Fruit fly (Drosophila melanogaster) whole organism: ENCODE data around the gene CG33768.
"Not testable (repeated sequence)": the region's sequence is repeated elsewhere in the genome, so short reads cannot be mapped to it uniquely, and the experiment has no call there.

ENCODE experiments used
- CG8478 ChIP-seq: fragments of >200 bp; optimal IDR thresholded peaks from 2 replicates; lab custom pipeline; 2018; ENCODE audit warnings: inconsistent platforms
- Dll ChIP-seq: fragments of >200 bp; optimal IDR thresholded peaks from 2 replicates; lab custom pipeline; 2017
- EcR ChIP-seq, 2 experiments: fragments of >200 bp; optimal IDR thresholded peaks; 2 replicates each; lab custom pipeline; 2017; ENCODE audit warnings: missing biosample characterization in 2 of 2, missing genetic modification characterization in 2 of 2, missing genetic modification reagents in 2 of 2
- pan ChIP-seq: fragments of >200 bp; optimal IDR thresholded peaks from 2 replicates; lab custom pipeline; 2017
- psq ChIP-seq: fragments of >200 bp; optimal IDR thresholded peaks from 2 replicates; lab custom pipeline; 2017
- usp ChIP-seq: fragments of >200 bp; optimal IDR thresholded peaks from 2 replicates; lab custom pipeline; 2017; ENCODE audit warnings: missing biosample characterization, missing genetic modification characterization, mixed read lengths

CG33768 gene

DNA sequence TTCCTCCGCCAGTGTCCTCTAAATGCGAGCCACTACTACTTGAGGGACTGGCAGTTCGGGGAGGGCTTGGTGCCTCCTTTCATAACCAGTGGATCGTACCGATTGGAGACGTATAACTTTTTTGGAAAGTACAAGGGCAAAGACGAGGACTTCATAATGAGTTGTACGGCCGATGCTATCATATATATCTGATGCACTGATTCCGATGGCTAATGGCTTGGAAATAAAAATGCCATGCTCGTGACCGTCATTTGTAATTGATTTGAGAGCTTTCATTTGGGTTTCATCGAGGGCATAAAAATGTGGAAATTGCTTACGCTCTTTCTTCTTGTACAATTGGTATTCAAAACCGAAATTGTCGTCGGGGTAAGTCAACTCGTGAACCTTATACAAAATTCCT lies 2.1 kb downstream of the CG33768 start, which contains the start of gene CG33771:
CG33771 (plus strand) TSS at position 301 of the 400 bp plus-strand sequence.
- no peak for TF ChIP-seq usp (GFP tag; lab: Kevin White, UChicago)
- no peak for TF ChIP-seq Dll (lab: Kevin White, UChicago)

DNA sequence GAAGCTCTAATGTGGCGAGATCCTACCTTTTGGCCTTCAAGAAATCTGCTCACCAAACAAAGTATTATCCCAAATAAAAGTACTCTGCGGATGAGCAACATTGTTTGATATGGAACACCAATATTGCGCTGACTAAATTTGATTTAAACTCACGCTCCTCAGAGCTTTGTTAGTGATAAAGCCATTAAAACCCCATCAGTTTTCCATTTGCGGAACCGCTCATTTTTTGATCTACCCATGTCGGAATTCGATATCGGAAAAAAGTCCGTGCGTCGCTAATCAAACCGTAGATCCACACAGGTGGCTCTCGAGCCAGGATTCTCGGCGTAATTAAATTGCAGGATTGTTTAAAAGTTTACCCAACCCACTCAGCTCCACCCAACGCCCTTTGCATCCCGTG lies 5.5 kb downstream of the CG33768 start, which contains the start of gene CG33772:
CG33772 (minus strand) TSS at position 101 of the 400 bp plus-strand sequence.
- TF ChIP-seq usp (GFP tag; lab: Kevin White, UChicago) = no peak
- no peak for TF ChIP-seq Dll (lab: Kevin White, UChicago)
- TF ChIP-seq psq (lab: Kevin White, UChicago) = no peak
- TF ChIP-seq CG8478 (lab: Kevin White, UChicago) = no peak
- TF ChIP-seq EcR (GFP tag; optimal IDR thresholded peaks at IDR 0.05; lab: Kevin White, UChicago) = no peak
- no peak for TF ChIP-seq pan (lab: Kevin White, UChicago)

DNA sequence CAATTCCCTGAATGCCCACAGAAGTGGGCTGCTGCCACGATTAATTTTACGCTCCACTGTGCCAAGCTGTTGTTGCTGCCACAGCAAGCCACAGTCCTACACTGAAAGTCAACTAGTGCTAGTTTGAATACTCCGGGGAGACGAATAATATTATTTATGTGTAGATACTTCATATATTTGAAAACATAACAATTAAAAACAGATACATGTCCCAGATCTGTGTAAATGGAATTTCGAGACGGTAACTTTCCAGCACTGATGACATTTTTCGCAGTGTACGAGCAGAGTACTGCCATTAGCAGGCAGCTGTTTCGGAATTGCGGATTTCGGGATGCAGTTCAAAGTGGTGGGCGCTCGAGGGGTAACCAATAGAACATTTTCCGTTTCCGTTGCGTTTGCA lies 18.1 kb downstream of the CG33768 start:
- TF ChIP-seq CG8478 (lab: Kevin White, UChicago) = no peak
- TF ChIP-seq usp (GFP tag; lab: Kevin White, UChicago) = no peak
- TF ChIP-seq EcR (GFP tag; optimal IDR thresholded peaks at IDR 0.05; lab: Kevin White, UChicago) = no peak
- no peak for TF ChIP-seq psq (lab: Kevin White, UChicago)
- TF ChIP-seq Dll (lab: Kevin White, UChicago) = no peak
- no peak for TF ChIP-seq pan (lab: Kevin White, UChicago)

DNA sequence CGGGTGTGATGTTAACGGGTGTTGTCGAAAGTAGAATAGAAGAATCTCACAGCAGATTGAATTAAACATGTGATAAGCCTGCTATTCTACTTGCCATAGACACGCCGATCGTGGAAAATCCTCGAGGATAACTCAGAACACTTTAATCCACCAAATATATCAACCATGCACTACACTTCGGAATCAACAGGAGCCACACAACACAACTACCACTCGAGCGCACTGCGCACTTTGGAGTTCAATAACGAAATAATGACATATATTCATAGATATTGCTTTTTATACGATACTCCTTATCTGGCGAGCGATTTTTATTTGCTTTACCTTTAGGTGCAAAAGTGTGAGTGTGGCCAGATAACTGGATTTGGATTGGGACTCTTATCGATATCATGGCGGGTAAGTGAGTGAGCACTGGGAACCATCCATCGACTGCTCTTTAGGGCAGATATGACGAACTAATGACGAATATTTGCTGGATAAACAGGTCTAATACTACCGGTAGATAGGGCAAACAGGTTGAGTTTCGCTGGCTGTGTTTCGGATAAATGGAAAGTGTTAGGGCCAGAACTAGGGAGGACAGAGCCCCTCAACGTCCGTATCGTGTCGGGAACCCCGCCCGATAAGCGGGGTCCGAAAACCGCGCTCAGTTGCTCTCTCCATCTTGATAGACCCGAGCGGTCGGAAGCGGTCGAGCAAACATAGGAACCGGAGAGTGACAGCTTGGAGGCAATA lies 22.5 kb downstream of the CG33768 start, which contains the start of gene Jhbp6:
Jhbp6 (plus strand) TSS at position 682 of the 732 bp plus-strand sequence.
- TF ChIP-seq usp (GFP tag; lab: Kevin White, UChicago) = no peak
- no peak for TF ChIP-seq CG8478 (lab: Kevin White, UChicago)
- TF ChIP-seq EcR (GFP tag; optimal IDR thresholded peaks at IDR 0.05; lab: Kevin White, UChicago) = no peak
- no peak for TF ChIP-seq pan (lab: Kevin White, UChicago)
- TF ChIP-seq psq (lab: Kevin White, UChicago) = no peak
- TF ChIP-seq Dll (lab: Kevin White, UChicago) = no peak

DNA sequence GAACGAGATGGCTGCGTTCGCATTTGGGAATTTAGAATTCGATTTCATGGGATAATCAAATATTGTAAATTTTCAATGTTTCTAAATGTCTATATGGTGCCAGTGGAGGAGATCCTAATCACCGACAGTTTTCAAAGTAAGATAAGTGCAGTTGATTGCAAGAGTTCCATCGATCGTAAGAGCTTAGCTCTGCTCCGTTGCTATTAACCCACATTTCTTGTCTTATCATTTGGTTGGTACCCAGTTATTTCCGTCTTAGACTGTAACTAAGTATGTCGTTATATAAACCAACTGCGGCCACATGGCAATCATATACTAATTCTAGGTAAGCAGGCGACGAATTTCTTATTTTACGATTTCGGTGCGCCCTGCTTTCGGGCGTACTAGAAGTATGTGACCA lies 23.2 kb downstream of the CG33768 start:
- TF ChIP-seq pan (lab: Kevin White, UChicago) (no peak), psq (lab: Kevin White, UChicago) (no peak), CG8478 (lab: Kevin White, UChicago) (no peak), EcR (GFP tag; optimal IDR thresholded peaks at IDR 0.05; lab: Kevin White, UChicago) (no peak), Dll (lab: Kevin White, UChicago) (no peak), usp (GFP tag; lab: Kevin White, UChicago) (no peak)

DNA sequence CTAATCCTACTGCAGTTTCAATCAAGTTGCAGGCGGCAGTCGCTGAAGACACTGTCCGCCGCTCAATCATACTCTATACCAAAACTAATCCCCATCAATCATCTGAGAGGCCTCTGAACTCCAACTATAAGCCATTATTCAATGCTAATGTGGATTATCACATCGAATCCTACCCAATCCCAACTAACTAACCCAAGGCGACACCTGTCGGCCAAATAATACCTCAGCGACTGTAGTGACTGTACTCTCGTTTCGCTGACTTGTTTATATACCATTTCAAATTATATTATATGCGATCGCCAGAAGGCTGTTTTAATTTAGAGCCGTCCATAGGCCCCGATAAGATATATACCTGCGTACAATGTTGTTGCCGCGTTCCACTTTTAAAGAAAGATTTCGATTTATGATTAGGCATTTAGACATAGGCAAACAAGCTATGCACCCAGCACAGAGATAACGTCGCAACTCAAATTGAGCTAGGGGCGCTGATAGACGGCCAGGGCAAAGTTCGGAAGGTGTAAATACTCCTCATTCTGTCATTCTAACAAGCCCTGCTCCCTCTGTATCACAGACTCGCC lies 24.8 kb downstream of the CG33768 start:
- TF ChIP-seq pan (lab: Kevin White, UChicago) = no peak
- no peak for TF ChIP-seq psq (lab: Kevin White, UChicago)
- TF ChIP-seq Dll (lab: Kevin White, UChicago) = no peak
- no peak for TF ChIP-seq EcR (GFP tag; optimal IDR thresholded peaks at IDR 0.05; lab: Kevin White, UChicago)
- no peak for TF ChIP-seq usp (GFP tag; lab: Kevin White, UChicago)
- TF ChIP-seq CG8478 (lab: Kevin White, UChicago) = no peak

DNA sequence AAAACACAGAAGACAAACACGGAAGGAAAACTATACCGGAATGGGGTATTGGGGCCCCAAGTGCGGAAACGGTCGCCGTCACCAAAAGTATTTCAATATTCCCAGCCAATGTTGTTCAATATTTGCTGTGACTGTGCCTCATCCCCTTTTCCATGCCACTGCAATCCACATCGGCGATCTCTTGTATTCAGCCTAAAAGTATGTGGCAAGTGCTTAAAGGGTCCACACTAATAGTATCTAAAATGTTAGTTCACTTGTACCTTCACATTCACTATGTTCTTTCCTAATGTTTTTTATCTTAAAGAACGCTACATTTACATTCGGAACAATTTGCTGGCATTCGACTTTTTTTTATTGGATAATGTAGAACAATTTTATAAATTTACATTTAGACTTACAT lies 34.0 kb downstream of the CG33768 start:
- TF ChIP-seq CG8478 (lab: Kevin White, UChicago) (no peak), psq (lab: Kevin White, UChicago) (no peak), EcR (GFP tag; optimal IDR thresholded peaks at IDR 0.05; lab: Kevin White, UChicago) (no peak), Dll (lab: Kevin White, UChicago) (no peak), pan (lab: Kevin White, UChicago) (no peak), usp (GFP tag; lab: Kevin White, UChicago) (no peak)

DNA sequence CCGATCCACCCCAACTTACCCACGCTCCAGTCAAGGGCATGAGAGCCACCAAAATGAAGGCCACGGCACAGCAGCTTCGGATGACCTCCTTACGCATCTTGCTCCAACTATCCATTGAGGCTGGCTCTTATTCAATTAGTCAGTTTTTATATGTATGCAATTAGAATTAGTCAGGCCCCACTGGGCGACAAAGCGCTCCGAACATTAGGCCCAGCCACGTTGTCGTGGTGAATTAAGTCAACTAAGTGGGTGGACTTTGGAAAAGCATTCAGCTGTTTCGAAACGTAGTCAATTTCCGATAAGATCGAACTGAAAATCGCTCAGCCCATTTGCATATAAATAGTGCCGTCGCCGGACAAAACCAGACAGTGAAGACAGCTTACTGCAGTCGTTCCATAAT lies 40.0 kb downstream of the CG33768 start, which contains the start of the genes CG14455 and CG14456:
CG14455 (minus strand) TSS at position 101 of the 400 bp plus-strand sequence.
CG14456 (plus strand) TSS at position 236 of the 400 bp plus-strand sequence.
- TF ChIP-seq Dll (lab: Kevin White, UChicago) (no peak), psq (lab: Kevin White, UChicago) (no peak), EcR (GFP tag; optimal IDR thresholded peaks at IDR 0.05; lab: Kevin White, UChicago) (no peak), pan (lab: Kevin White, UChicago) (no peak), usp (GFP tag; lab: Kevin White, UChicago) (no peak), CG8478 (lab: Kevin White, UChicago) (no peak)

DNA sequence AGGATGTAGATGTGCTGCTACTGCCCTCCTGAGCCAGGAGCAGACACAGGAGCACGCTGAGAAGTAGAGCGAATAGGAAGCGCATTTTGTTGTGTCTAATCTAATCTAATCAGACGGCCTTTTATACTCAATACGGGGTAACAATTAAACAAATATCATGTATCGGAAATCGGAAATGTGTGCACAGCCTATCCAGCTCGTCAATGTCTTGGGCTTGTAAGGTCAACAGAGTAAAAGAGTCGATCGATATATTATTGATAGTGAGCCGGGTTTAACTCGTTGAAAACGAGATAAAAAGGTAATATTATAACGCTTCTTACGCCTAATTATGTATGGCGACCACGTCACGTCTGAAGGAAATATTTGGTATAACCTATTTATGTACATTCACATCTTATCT lies 45.5 kb downstream of the CG33768 start, which contains the start of gene CG14454:
CG14454 (minus strand) TSS at position 101 of the 400 bp plus-strand sequence.
- TF ChIP-seq usp (GFP tag; lab: Kevin White, UChicago); CG8478 (lab: Kevin White, UChicago); EcR (GFP tag; optimal IDR thresholded peaks at IDR 0.05; lab: Kevin White, UChicago): not testable (repeated sequence)

DNA sequence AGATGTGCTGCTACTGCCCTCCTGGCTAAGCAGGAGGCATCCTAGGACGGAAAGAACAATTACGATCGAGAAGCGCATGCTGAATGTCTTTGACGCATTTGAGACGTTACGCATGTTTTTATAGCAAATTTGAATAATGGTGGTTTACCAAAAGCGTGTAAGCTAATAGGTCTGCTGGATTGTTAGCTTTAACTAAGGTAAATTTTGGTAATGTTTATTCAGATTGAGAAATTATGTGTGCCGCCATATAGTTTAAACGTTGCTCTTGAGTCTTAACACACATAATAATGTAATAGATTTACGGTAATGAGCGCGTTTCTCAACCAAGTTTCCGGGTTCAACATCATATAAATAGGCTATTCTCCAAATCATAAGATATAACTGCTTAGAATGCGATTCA lies 46.7 kb downstream of the CG33768 start, which contains the start of the genes CG12546 and CG14453:
CG12546 (minus strand) TSS at position 101 of the 400 bp plus-strand sequence.
CG14453 (plus strand) TSS at position 372 of the 400 bp plus-strand sequence.
- TF ChIP-seq usp (GFP tag; lab: Kevin White, UChicago) (no peak), Dll (lab: Kevin White, UChicago) (no peak), psq (lab: Kevin White, UChicago) (no peak)

DNA sequence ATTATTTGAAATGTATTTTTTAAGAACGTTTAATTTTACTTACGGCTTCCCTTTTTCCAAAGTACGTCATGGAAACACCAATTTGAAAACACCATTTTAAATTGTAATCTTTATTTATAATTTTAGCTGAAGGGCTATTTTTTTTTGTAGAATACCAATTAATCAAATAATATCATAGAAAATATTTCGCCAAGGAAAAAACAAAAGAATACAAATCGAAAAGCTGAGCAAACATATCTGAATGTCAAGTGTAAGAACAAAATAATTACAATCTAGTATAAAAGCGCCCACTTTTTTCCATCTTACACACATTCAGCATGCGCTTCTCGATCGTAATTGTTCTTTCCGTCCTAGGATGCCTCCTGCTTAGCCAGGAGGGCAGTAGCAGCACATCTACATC lies 48.7 kb downstream of the CG33768 start, which contains the start of gene CG14452:
CG14452 (plus strand) TSS at position 301 of the 400 bp plus-strand sequence.
- no peak for TF ChIP-seq Dll (lab: Kevin White, UChicago)
- TF ChIP-seq pan (lab: Kevin White, UChicago) = no peak
- TF ChIP-seq psq (lab: Kevin White, UChicago) = no peak
- no peak for TF ChIP-seq CG8478 (lab: Kevin White, UChicago)
- TF ChIP-seq usp (GFP tag; lab: Kevin White, UChicago) = no peak
- TF ChIP-seq EcR (GFP tag; optimal IDR thresholded peaks at IDR 0.05; lab: Kevin White, UChicago) = no peak
